Worm (Caenorhabditis elegans) whole organism, young adult: Measurements from ENCODE around the gene ZK688.7.
A peak's percentile ranks its signal among the peaks of the same experiment; 100 is the strongest.

Source experiments
- D2030.7 ChIP-seq: fragments of 200-800 bp; sonication (Bioruptor generic); IDR thresholded peaks from 2 replicates; pipeline ENCODE4 v1.3.6; 2022; ENCODE audit warnings: missing genetic modification reagents, missing genetic modification characterization, missing compliant biosample characterization
- F57A8.1 ChIP-seq: fragments of 200-800 bp; sonication (Bioruptor generic); optimal IDR thresholded peaks from 2 replicates; lab custom pipeline; 2018; ENCODE audit warnings: mild to moderate bottlenecking, missing genetic modification characterization, moderate library complexity, missing compliant biosample characterization
- F57C9.4 ChIP-seq: sonication (generic microtip); optimal IDR thresholded peaks from 2 replicates; lab custom pipeline; 2017; ENCODE audit warnings: mild to moderate bottlenecking, missing genetic modification characterization, missing compliant biosample characterization
- K11D2.4 ChIP-seq: fragments of 200-800 bp; sonication (Bioruptor generic); IDR thresholded peaks from 2 replicates; pipeline ENCODE4 v1.3.6; 2022; ENCODE audit warnings: missing genetic modification reagents, missing genetic modification characterization, missing compliant biosample characterization
- Y53F4B.3 ChIP-seq: fragments of 200-800 bp; sonication (Bioruptor generic); IDR thresholded peaks from 2 replicates; pipeline ENCODE4 v1.3.6; 2022; ENCODE audit warnings: missing genetic modification reagents, missing genetic modification characterization, missing compliant biosample characterization
- Y56A3A.18 ChIP-seq: fragments of 200-800 bp; sonication (Bioruptor generic); IDR thresholded peaks from 2 replicates; pipeline ENCODE4 v1.3.6; 2022; ENCODE audit warnings: missing genetic modification reagents, missing genetic modification characterization, missing compliant biosample characterization
- Y79H2A.3 ChIP-seq: fragments of 200-800 bp; sonication (Bioruptor generic); conservative IDR thresholded peaks from 2 replicates; pipeline ENCODE4 v1.3.6; 2022; ENCODE audit warnings: missing genetic modification reagents, missing genetic modification characterization, missing compliant biosample characterization
- ceh-58 ChIP-seq: fragments of 200-800 bp; sonication (Bioruptor generic); IDR thresholded peaks from 2 replicates; pipeline ENCODE4 v1.3.6; 2022; ENCODE audit warnings: missing genetic modification characterization, missing compliant biosample characterization
- chd-7 ChIP-seq: sonication (generic microtip); optimal IDR thresholded peaks from 2 replicates; lab custom pipeline; 2016; ENCODE audit warnings: mild to moderate bottlenecking, missing genetic modification characterization, moderate library complexity, missing compliant biosample characterization
- dox-1 ChIP-seq: fragments of 200-800 bp; sonication (Bioruptor generic); IDR thresholded peaks from 2 replicates; pipeline ENCODE4 v1.3.6; 2022; ENCODE audit warnings: missing genetic modification reagents, missing genetic modification characterization, missing compliant biosample characterization
- dpl-1 ChIP-seq: fragments of 150-350 bp; optimal IDR thresholded peaks from 2 replicates; lab custom pipeline; 2014; ENCODE audit warnings: missing biosample characterization, missing genetic modification reagents, missing genetic modification characterization
- ekl-4 ChIP-seq: fragments of 200-800 bp; sonication (Bioruptor generic); IDR thresholded peaks from 2 replicates; pipeline ENCODE4 v1.3.6; 2022; ENCODE audit warnings: missing genetic modification reagents, missing genetic modification characterization, missing compliant biosample characterization
- fkh-3 ChIP-seq: sonication (generic microtip); optimal IDR thresholded peaks from 2 replicates; lab custom pipeline; 2016; ENCODE audit warnings: mild to moderate bottlenecking, missing genetic modification characterization, missing compliant biosample characterization
- hmg-20 ChIP-seq: fragments of 200-800 bp; sonication (Bioruptor generic); IDR thresholded peaks from 2 replicates; pipeline ENCODE4 v1.3.6; 2022; ENCODE audit warnings: missing genetic modification reagents, missing genetic modification characterization, missing compliant biosample characterization
- hsf-1 ChIP-seq: fragments of 200-800 bp; sonication (Bioruptor generic); IDR thresholded peaks from 2 replicates; pipeline ENCODE4 v1.3.6; 2022; ENCODE audit warnings: missing genetic modification reagents, missing genetic modification characterization, missing compliant biosample characterization
- lag-1 ChIP-seq: fragments of 200-800 bp; sonication (Bioruptor generic); IDR thresholded peaks from 2 replicates; pipeline ENCODE4 v1.3.6; 2022; ENCODE audit warnings: missing genetic modification reagents, missing genetic modification characterization, missing compliant biosample characterization
- let-526 ChIP-seq: fragments of 200-800 bp; sonication (Bioruptor generic); IDR thresholded peaks from 2 replicates; pipeline ENCODE4 v1.3.6; 2022; ENCODE audit warnings: missing genetic modification reagents, missing genetic modification characterization, missing compliant biosample characterization
- lin-40 ChIP-seq: sonication (generic microtip); optimal IDR thresholded peaks from 2 replicates; lab custom pipeline; 2016; ENCODE audit warnings: missing genetic modification characterization, mild to moderate bottlenecking, missing compliant biosample characterization, missing genotype, missing genetic modification reagents
- madf-6 ChIP-seq: fragments of 200-800 bp; sonication (Bioruptor generic); IDR thresholded peaks from 2 replicates; pipeline ENCODE4 v1.3.6; 2022; ENCODE audit warnings: missing genetic modification reagents, missing genetic modification characterization, missing compliant biosample characterization
- mel-28 ChIP-seq: sonication (generic microtip); optimal IDR thresholded peaks from 2 replicates; lab custom pipeline; 2016; ENCODE audit warnings: borderline replicate concordance, mild to moderate bottlenecking, missing genetic modification characterization, missing compliant biosample characterization
- mes-4 ChIP-seq: sonication (generic microtip); optimal IDR thresholded peaks from 2 replicates; lab custom pipeline; 2016; ENCODE audit warnings: missing genotype, missing genetic modification characterization, missing compliant biosample characterization
- nhr-80 ChIP-seq: sonication (generic microtip); optimal IDR thresholded peaks from 2 replicates; lab custom pipeline; 2016; ENCODE audit warnings: missing genetic modification characterization, missing compliant biosample characterization
- nhr-90 ChIP-seq: sonication (generic microtip); optimal IDR thresholded peaks from 2 replicates; lab custom pipeline; 2016; ENCODE audit warnings: missing genotype, mild to moderate bottlenecking, missing genetic modification characterization, missing compliant biosample characterization
- rec-8 ChIP-seq, 2 experiments: sonication (generic microtip); optimal IDR thresholded peaks; 2 replicates each; lab custom pipeline; 2016; ENCODE audit warnings: mild to moderate bottlenecking in 2 of 2, missing genetic modification characterization in 2 of 2, missing genetic modification reagents in 2 of 2, missing genotype in 2 of 2, missing biosample characterization in 1 of 2, missing compliant biosample characterization in 1 of 2, moderate library complexity in 1 of 2
- repo-1 ChIP-seq: sonication (generic microtip); optimal IDR thresholded peaks from 2 replicates; lab custom pipeline; 2017; ENCODE audit warnings: mild to moderate bottlenecking, missing genetic modification characterization, missing compliant biosample characterization
- snpc-1.3 ChIP-seq: sonication (generic microtip); optimal IDR thresholded peaks from 2 replicates; lab custom pipeline; 2017; ENCODE audit warnings: missing genetic modification characterization, mild to moderate bottlenecking, missing compliant biosample characterization, antibody characterized with exemption, moderate library complexity, missing genotype, missing genetic modification reagents; ENCODE audit not compliant: insufficient read depth
- snpc-3.4 ChIP-seq: sonication (generic microtip); optimal IDR thresholded peaks from 2 replicates; lab custom pipeline; 2017; ENCODE audit warnings: missing genetic modification characterization, mild to moderate bottlenecking, missing compliant biosample characterization, antibody characterized with exemption, moderate library complexity, missing genotype, missing genetic modification reagents
- snpc-4 ChIP-seq, 5 experiments: fragments of 150-350 bp in 1 of 5; sonication (generic microtip) in 4 of 5; optimal IDR thresholded peaks; 2 replicates each; lab custom pipeline; 2014 to 2018; ENCODE audit warnings: missing genetic modification characterization in 5 of 5, missing biosample characterization in 3 of 5, antibody characterized with exemption in 2 of 5, mild to moderate bottlenecking in 2 of 5, missing compliant biosample characterization in 2 of 5, missing genotype in 2 of 5, moderate library complexity in 2 of 5, missing genetic modification reagents in 1 of 5
- somi-1 ChIP-seq: fragments of 200-800 bp; sonication (Bioruptor generic); optimal IDR thresholded peaks from 2 replicates; lab custom pipeline; 2018; ENCODE audit warnings: mild to moderate bottlenecking, missing genetic modification characterization, missing compliant biosample characterization
- zfh-2 ChIP-seq: fragments of 200-800 bp; sonication (Bioruptor generic); conservative IDR thresholded peaks from 2 replicates; pipeline ENCODE4 v1.3.6; 2022; ENCODE audit warnings: missing genetic modification reagents, missing genetic modification characterization, missing compliant biosample characterization
- zim-3 ChIP-seq: sonication (generic microtip); optimal IDR thresholded peaks from 2 replicates; lab custom pipeline; 2017; ENCODE audit warnings: mild to moderate bottlenecking, missing genetic modification characterization, moderate library complexity, missing compliant biosample characterization
- ztf-26 ChIP-seq: sonication (generic microtip); optimal IDR thresholded peaks from 2 replicates; lab custom pipeline; 2017; ENCODE audit warnings: missing genetic modification characterization, missing compliant biosample characterization
- ztf-6 ChIP-seq: fragments of 200-800 bp; sonication (Bioruptor generic); IDR thresholded peaks from 2 replicates; pipeline ENCODE4 v1.3.6; 2022; ENCODE audit warnings: missing genetic modification reagents, missing genetic modification characterization, missing compliant biosample characterization

The ZK688.7 gene

DNA sequence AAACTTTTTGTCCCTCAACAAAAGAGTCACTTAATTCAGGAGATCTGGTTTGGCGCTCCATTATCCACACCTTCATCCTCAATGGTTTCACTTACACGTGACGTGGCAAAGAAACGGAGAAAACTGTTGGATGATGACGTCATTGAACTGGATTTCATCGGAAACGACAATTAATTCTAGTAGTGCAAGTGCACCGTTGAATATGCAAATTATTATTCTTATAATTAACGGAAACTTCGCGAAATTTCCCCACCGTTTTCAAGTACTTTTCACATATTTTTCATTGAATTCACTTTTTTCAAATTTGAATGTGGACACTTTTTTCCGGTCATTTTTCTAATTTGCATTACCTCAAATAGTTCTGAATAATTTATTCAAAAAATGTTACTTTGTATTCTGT lies 2.2 kb downstream of the ZK688.7 start, which contains the start of gene ZK688.1:
ZK688.1 (plus strand) TSS at position 301 of the 400 bp plus-strand sequence.
- TF ChIP-seq dpl-1 (no peak), zfh-2 (GFP tag; lab: Robert Waterston, UW) (no peak), repo-1 (no peak), Y79H2A.3 (GFP tag; lab: Robert Waterston, UW) (no peak), D2030.7 (GFP tag; lab: Robert Waterston, UW) (no peak), ztf-6 (GFP tag; lab: Robert Waterston, UW) (no peak), mel-28 (no peak), madf-6 (GFP tag; lab: Robert Waterston, UW) (no peak)

DNA sequence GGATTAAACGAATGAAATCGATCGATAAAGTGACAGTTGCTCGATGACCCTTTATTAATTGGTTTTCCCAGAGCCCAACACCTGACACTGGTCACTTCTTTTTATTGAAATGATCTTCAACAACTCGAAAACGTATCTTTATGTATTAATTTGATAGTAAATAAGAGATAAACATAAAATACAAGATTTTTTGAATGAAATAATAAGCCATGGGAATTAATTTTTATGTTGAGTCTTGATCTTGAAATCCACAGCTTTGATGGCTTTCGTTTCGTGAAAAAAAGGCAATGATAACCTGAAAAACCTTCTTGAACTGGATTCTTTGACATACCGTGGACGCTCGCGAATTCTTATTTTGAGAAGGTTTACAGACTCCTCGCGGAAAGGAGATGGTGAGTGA lies 3.9 kb downstream of the ZK688.7 start, which contains the start of gene pcp-5:
pcp-5 (minus strand) TSS at position 101 of the 400 bp plus-strand sequence.
- TF ChIP-seq rec-8 (tag; optimal IDR thresholded peaks at IDR 0.05; lab: Kevin White, UChicago) (no peak), Y53F4B.3 (GFP tag; lab: Robert Waterston, UW) (no peak), fkh-3 (tag; lab: Kevin White, UChicago) (no peak), F57C9.4 (tag; lab: Kevin White, UChicago) (no peak)
- TF ChIP-seq, all 124 proteins: peak for 0

DNA sequence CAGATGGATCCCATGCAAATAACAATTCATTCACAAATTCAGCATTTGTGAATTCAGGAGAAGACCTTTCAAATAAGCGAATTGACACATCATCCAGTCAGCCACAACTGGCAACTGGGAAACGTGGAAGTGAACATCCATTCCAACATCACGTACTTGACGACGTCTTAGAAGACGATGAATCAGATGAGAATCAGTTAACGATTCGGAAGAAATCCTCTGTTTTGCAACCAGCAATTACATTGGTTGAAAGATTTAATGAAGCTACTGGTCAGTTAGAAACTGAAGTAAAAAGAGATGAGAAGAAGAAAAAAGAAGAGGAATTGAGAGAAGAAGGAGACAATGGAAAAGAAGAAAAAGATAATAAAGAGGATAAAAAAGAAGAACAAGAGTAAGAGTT lies 8.0 kb downstream of the ZK688.7 start:
- TF ChIP-seq snpc-4 (GFP tag; optimal IDR thresholded peaks at IDR 0.05; lab: Kevin White, UChicago) (no peak), snpc-4 (tag; optimal IDR thresholded peaks at IDR 0.05; lab: Kevin White, UChicago) (no peak), F57A8.1 (GFP tag; lab: Kevin White, UChicago) (no peak), Y56A3A.18 (GFP tag; lab: Robert Waterston, UW) (no peak), lin-40 (tag; lab: Kevin White, UChicago) (no peak), ceh-58 (no peak), let-526 (GFP tag; lab: Robert Waterston, UW) (no peak), dox-1 (no peak), snpc-1.3 (tag; lab: Kevin White, UChicago) (no peak), D2030.7 (GFP tag; lab: Robert Waterston, UW) (no peak), hmg-20 (no peak), mes-4 (no peak), snpc-3.4 (tag; lab: Kevin White, UChicago) (no peak), K11D2.4 (no peak)

DNA sequence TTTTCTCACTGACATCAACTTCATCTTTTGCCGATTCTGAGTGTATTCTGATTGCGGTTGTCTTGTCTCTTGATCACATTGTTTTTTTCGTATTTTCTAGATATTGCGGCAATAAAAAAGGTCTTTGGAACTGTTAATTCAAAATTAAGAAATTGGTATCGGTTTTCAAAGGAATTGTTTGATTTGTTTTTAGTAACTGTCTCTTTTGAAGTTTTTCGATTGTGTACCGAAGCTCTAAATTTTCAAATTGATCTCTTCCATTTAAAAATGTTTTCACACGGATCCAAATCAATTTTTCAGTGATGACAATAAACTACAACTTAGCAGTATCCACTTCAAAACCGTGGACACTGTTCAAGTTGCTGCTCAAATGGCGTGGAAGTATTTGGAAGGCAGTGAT lies 10.7 kb downstream of the ZK688.7 start, which contains the start of gene best-24:
best-24 (plus strand) TSS at position 301 of the 400 bp plus-strand sequence.
- TF ChIP-seq F57C9.4 (tag; lab: Kevin White, UChicago) = no peak
- TF ChIP-seq nhr-90 = no peak
- TF ChIP-seq hsf-1 = no peak
- TF ChIP-seq Y53F4B.3 (GFP tag; lab: Robert Waterston, UW) = no peak
- TF ChIP-seq chd-7 (tag; lab: Kevin White, UChicago) = no peak
- no peak for TF ChIP-seq zim-3 (tag; lab: Kevin White, UChicago)
- TF ChIP-seq nhr-80 (tag; lab: Kevin White, UChicago) = no peak
- TF ChIP-seq, all 124 proteins: peak for 0

DNA sequence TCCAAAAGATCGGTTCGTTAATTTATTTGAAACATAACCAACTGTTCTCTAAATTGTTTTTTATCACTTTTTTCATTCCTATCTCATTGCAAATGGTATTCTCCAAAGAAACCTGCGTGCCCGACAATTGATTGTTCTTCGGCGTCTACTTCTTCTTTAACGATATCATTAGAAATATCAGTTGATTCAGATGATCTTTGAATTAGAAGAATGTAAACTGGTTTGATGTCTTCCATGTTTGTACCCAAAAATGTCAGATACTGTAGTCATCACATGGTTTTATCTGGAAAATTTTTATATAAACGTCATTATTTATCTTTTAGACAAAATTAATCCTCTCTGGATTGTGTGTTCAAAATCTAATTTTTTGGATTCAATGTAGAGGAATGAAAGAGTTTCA lies 13.7 kb downstream of the ZK688.7 start:
- TF ChIP-seq lag-1 (GFP tag; lab: Robert Waterston, UW) (no peak), ekl-4 (GFP tag; lab: Robert Waterston, UW) (no peak), somi-1 (GFP tag; lab: Kevin White, UChicago) (peak; percentile 19), ztf-26 (tag; lab: Kevin White, UChicago) (no peak)
